Fruit fly (Drosophila melanogaster): Measurements from ENCODE around the gene Tim8.

dm6 chrX:11319916-11320315, 48.3 kb upstream of the Tim8 start:
- TF ChIP-seq HLH106 (tag; optimal IDR thresholded peaks at IDR 0.05): no peak
- TF ChIP-seq Dfd (GFP tag; optimal IDR thresholded peaks at IDR 0.05): no peak
- no peak for TF ChIP-seq br (GFP tag; optimal IDR thresholded peaks at IDR 0.05)
- no peak for TF ChIP-seq dsf (GFP tag; optimal IDR thresholded peaks at IDR 0.05; ENCODE audit: borderline replicate concordance)
- TF ChIP-seq fru (GFP tag; optimal IDR thresholded peaks at IDR 0.05): no peak
- no peak for TF ChIP-seq pan (optimal IDR thresholded peaks at IDR 0.05)
- TF ChIP-seq usp (GFP tag; optimal IDR thresholded peaks at IDR 0.05): no peak
- TF ChIP-seq GATAd (GFP tag; optimal IDR thresholded peaks at IDR 0.05): no peak
- TF ChIP-seq tai (GFP tag; optimal IDR thresholded peaks at IDR 0.05): no peak
- TF ChIP-seq Hr83 (GFP tag; optimal IDR thresholded peaks at IDR 0.05; ENCODE audit: poor library complexity, severe bottlenecking): no peak
- TF ChIP-seq Hnf4 (GFP tag; optimal IDR thresholded peaks at IDR 0.05): no peak
- TF ChIP-seq Vsx2 (GFP tag; optimal IDR thresholded peaks at IDR 0.05; ENCODE audit: partially characterized antibody): no peak

Measured in whole organism, wandering third instar larva.